Worm (Caenorhabditis elegans) whole organism, midembryonic: ENCODE data around the gene pdha-1.

ENCODE experiments used
- cog-1 ChIP-seq: sonication (generic microtip); optimal IDR thresholded peaks from 2 replicates; lab custom pipeline; 2016; ENCODE audit warnings: missing genetic modification characterization, missing compliant biosample characterization
- klf-2 ChIP-seq: fragments of 200-800 bp; sonication (Bioruptor generic); conservative IDR thresholded peaks from 2 replicates; pipeline ENCODE4 v1.3.6; 2022; ENCODE audit warnings: missing genetic modification reagents, missing genetic modification characterization, missing compliant biosample characterization
- med-1 ChIP-seq: sonication (generic microtip); optimal IDR thresholded peaks from 2 replicates; lab custom pipeline; 2017; ENCODE audit warnings: missing genetic modification characterization, mild to moderate bottlenecking, missing compliant biosample characterization, antibody characterized with exemption, missing genetic modification reagents; ENCODE audit not compliant: insufficient read depth
- ref-1 ChIP-seq: fragments of 200-800 bp; sonication (Bioruptor generic); conservative IDR thresholded peaks from 2 replicates; pipeline ENCODE4 v1.3.6; 2022; ENCODE audit warnings: missing genetic modification reagents, missing genetic modification characterization, missing compliant biosample characterization
- ztf-23 ChIP-seq: fragments of 200-800 bp; sonication (Bioruptor generic); IDR thresholded peaks from 2 replicates; pipeline ENCODE4 v1.3.6; 2022; ENCODE audit warnings: missing genetic modification reagents, missing genetic modification characterization, missing compliant biosample characterization
- ztf-29 ChIP-seq: fragments of 200-800 bp; sonication (Bioruptor generic); IDR thresholded peaks from 2 replicates; pipeline ENCODE4 v1.3.6; 2022; ENCODE audit warnings: missing genetic modification reagents, missing genetic modification characterization, missing compliant biosample characterization

DNA sequence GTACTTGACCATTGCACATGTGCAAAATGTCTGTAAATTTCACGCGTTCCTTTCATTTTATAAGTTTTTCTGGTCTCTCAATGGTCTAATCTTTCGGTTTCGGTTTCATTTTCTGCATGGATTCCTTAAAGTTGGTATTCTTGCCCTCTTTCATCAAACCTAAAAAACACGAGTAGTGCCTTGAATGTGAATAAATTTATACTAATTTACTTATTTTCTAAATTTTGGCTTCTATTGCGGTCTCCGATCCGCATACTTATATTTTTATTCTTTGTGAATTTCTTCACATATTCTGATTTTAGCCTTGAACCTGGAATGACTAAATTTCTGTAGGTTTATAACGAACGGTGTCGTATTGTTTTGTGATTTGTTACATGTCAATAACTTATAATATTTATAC is at the start of gene pdha-1:
- no peak for TF ChIP-seq klf-2
- no peak for TF ChIP-seq cog-1 (tag; lab: Kevin White, UChicago)
- no peak for TF ChIP-seq ref-1 (GFP tag; lab: Robert Waterston, UW)
- no peak for TF ChIP-seq ztf-23
- TF ChIP-seq med-1 (GFP tag; lab: Kevin White, UChicago): no peak
- TF ChIP-seq ztf-29 (GFP tag; lab: Robert Waterston, UW): no peak
